Worm (Caenorhabditis elegans) whole organism, L4 larva: ENCODE results near the gene F57G12.1.

Source experiments
- Y105C5A.15 ChIP-seq: fragments of 200-800 bp; sonication (Bioruptor generic); IDR thresholded peaks from 2 replicates; pipeline ENCODE4 v1.3.6; 2022; ENCODE audit warnings: missing genetic modification characterization, missing compliant biosample characterization
- lsy-2 ChIP-seq, 2 experiments: fragments of 150-350 bp in 1 of 2; sonication (generic microtip) in 1 of 2; optimal IDR thresholded peaks; 2 replicates each; lab custom pipeline; 2014 to 2017; ENCODE audit warnings: missing biosample characterization in 2 of 2, missing genetic modification characterization in 2 of 2

ce11 chrX:12158641-12159040, 12.8 kb downstream of the F57G12.1 start:
- no peak for TF ChIP-seq lsy-2 (tag; optimal IDR thresholded peaks at IDR 0.05; lab: Kevin White, UChicago)
- TF ChIP-seq Y105C5A.15 (GFP tag; lab: Robert Waterston, UW): no peak
